Worm (Caenorhabditis elegans) whole organism, L3 larva: ENCODE results near the gene T04F8.2.

ENCODE experiments used
- fkh-10 ChIP-seq: sonication (generic microtip); optimal IDR thresholded peaks from 2 replicates; lab custom pipeline; 2017; ENCODE audit warnings: missing biosample characterization, missing genetic modification reagents, missing genetic modification characterization
- jun-1 ChIP-seq: fragments of 150-350 bp; optimal IDR thresholded peaks from 2 replicates; lab custom pipeline; 2014; ENCODE audit warnings: missing biosample characterization, missing genetic modification reagents, missing genetic modification characterization
- nhr-237 ChIP-seq: fragments of 150-350 bp; optimal IDR thresholded peaks from 2 replicates; lab custom pipeline; 2014; ENCODE audit warnings: missing biosample characterization, missing genetic modification characterization
- snpc-4 ChIP-seq: fragments of 150-350 bp; optimal IDR thresholded peaks from 2 replicates; lab custom pipeline; 2014; ENCODE audit warnings: missing biosample characterization, missing genetic modification characterization

DNA sequence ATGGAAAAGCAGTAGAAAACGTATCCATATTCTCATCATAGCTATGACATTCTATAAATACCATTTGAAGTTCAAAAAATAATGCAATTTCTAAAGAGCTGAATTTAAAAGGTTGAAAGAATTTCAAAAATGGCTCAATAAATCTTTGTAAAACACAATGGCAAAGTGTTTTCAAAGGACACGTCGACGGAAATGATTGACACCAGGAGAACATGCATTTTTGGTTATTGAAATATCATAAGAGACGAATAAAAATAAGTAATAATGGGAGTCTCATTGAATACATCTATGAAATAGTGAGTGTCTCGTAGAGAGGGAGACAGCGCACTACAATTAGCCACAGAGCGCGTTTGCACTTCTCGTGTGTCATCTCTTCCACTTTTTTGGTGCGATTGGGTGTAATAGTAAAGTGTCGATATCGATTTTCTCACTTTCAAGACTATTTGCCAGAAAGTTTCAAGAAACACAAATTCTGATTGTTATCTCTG lies at the start of gene T04F8.2:
- TF ChIP-seq jun-1 (tag; lab: Kevin White, UChicago) = peak; percentile 28
- no peak for TF ChIP-seq fkh-10
- TF ChIP-seq nhr-237 (tag; lab: Kevin White, UChicago) = no peak
- peak; percentile 58 for TF ChIP-seq snpc-4 (tag; lab: Kevin White, UChicago)
